Fruit fly (Drosophila melanogaster) whole organism, pupa: ENCODE measurements around the gene MESR3.

Source experiments
- CG10348 ChIP-seq: fragments of 200-800 bp; sonication (Bioruptor generic); IDR thresholded peaks from 2 replicates; pipeline ENCODE4 v1.3.6; 2022; ENCODE audit warnings: missing biosample characterization, missing genetic modification characterization
- CG14655 ChIP-seq: fragments of 200-800 bp; sonication (Bioruptor generic); optimal IDR thresholded peaks from 3 replicates; lab custom pipeline; 2017; ENCODE audit warnings: mild to moderate bottlenecking, missing biosample characterization, missing genetic modification reagents, missing genetic modification characterization
- CG17806 ChIP-seq: fragments of 200-800 bp; sonication (Bioruptor generic); optimal IDR thresholded peaks from 2 replicates; lab custom pipeline; 2018; ENCODE audit warnings: missing biosample characterization, mild to moderate bottlenecking, missing genetic modification characterization, moderate library complexity
- CG8301 ChIP-seq: fragments of 200-800 bp; sonication (Bioruptor generic); optimal IDR thresholded peaks from 2 replicates; lab custom pipeline; 2018; ENCODE audit warnings: missing biosample characterization, mild to moderate bottlenecking, missing genetic modification characterization
- CG9948 ChIP-seq: fragments of 200-800 bp; sonication (Bioruptor generic); optimal IDR thresholded peaks from 2 replicates; lab custom pipeline; 2018; ENCODE audit warnings: missing biosample characterization, mild to moderate bottlenecking, missing genetic modification characterization, moderate library complexity
- D1 ChIP-seq: fragments of 200-800 bp; sonication (Bioruptor generic); optimal IDR thresholded peaks from 2 replicates; lab custom pipeline; 2018; ENCODE audit warnings: missing biosample characterization, mild to moderate bottlenecking, missing genetic modification characterization, moderate library complexity
- Pif1B ChIP-seq: fragments of 200-800 bp; sonication (Bioruptor generic); optimal IDR thresholded peaks from 3 replicates; lab custom pipeline; 2016; ENCODE audit warnings: missing biosample characterization, missing genetic modification characterization

DNA sequence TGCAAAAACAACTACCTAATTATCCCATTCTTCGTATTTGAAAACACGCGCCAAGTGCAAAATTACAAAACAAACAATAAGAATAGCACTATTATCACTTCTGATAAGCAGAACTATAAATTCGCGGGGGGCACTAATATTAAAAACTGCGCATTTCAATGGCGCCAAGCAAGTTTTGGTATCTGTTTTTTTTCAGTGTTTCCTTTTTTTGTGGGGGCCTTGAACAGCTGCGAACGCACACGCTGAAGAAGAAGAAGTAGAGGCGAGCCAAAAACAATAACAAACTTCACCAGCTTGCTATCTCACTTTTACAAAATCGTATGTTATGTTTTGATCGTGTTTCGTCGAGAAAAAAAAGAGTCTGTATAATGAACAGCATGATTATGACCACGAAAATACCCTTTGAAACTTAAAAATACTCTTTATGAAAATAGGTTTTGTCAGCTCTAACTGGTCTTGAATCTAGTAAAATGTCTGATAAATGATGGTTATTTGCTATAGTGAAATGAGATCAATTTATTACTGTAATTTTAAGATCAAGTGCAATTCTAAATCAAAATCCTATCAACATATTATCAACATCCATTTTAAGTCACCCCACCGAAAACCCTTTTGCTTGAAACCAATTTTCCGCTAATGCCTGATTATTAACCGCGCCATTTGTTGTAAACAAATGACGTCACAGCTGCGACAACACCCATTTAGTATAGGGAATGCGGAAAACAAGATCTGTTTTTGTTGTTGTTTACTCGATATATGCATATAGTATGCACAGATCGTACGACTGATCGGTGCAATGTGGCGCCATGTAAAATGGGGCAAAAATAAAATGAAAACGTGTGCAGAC is 77.0 kb downstream of the MESR3 start:
- peak; percentile 19 for TF ChIP-seq CG9948 (tag; lab: Kevin White, UChicago)
- no peak for TF ChIP-seq CG14655 (GFP tag; lab: Kevin White, UChicago)
- TF ChIP-seq CG17806 (tag; lab: Kevin White, UChicago): peak; percentile 33
- 0 out of 2 replicates have a peak, but pooled peaks have one; percentile 38 for TF ChIP-seq CG10348 (GFP tag; lab: Robert Waterston, UW)
- no peak for TF ChIP-seq CG8301 (tag; lab: Kevin White, UChicago)
- no peak for TF ChIP-seq Pif1B (GFP tag; lab: Kevin White, UChicago)
- TF ChIP-seq D1: no peak
